Worm (Caenorhabditis elegans) whole organism, young adult: Measurements from ENCODE around the gene C36B7.4.

Source experiments
- B0019.2 ChIP-seq: fragments of 200-800 bp; sonication (Bioruptor generic); conservative IDR thresholded peaks from 2 replicates; pipeline ENCODE4 v1.3.6; 2022; ENCODE audit warnings: missing genetic modification reagents, missing genetic modification characterization, missing compliant biosample characterization
- B0035.1 ChIP-seq: sonication (generic microtip); optimal IDR thresholded peaks from 2 replicates; lab custom pipeline; 2016; ENCODE audit warnings: missing genetic modification characterization, mild to moderate bottlenecking, missing compliant biosample characterization, missing genotype, missing genetic modification reagents
- F23B12.7 ChIP-seq: sonication (generic microtip); optimal IDR thresholded peaks from 2 replicates; lab custom pipeline; 2017; ENCODE audit warnings: missing genetic modification characterization, mild to moderate bottlenecking, missing compliant biosample characterization, antibody characterized with exemption, moderate library complexity; ENCODE audit not compliant: insufficient read depth
- F39B2.1 ChIP-seq: fragments of 200-800 bp; sonication (Bioruptor generic); IDR thresholded peaks from 2 replicates; pipeline ENCODE4 v1.3.6; 2022; ENCODE audit warnings: missing genetic modification reagents, missing genetic modification characterization, missing compliant biosample characterization
- F49E8.2 ChIP-seq: sonication (generic microtip); optimal IDR thresholded peaks from 3 replicates; lab custom pipeline; 2017; ENCODE audit warnings: missing genetic modification characterization, mild to moderate bottlenecking, missing compliant biosample characterization, antibody characterized with exemption, moderate library complexity; ENCODE audit not compliant: insufficient read depth
- F57C9.4 ChIP-seq: sonication (generic microtip); optimal IDR thresholded peaks from 2 replicates; lab custom pipeline; 2017; ENCODE audit warnings: mild to moderate bottlenecking, missing genetic modification characterization, missing compliant biosample characterization
- K12H6.12 ChIP-seq: fragments of 200-800 bp; sonication (Bioruptor generic); optimal IDR thresholded peaks from 2 replicates; lab custom pipeline; 2018; ENCODE audit warnings: mild to moderate bottlenecking, missing genetic modification characterization, missing compliant biosample characterization
- T07F8.4 ChIP-seq: sonication (generic microtip); optimal IDR thresholded peaks from 2 replicates; lab custom pipeline; 2016; ENCODE audit warnings: mild to moderate bottlenecking, missing genetic modification characterization, moderate library complexity, missing compliant biosample characterization
- Y56A3A.18 ChIP-seq: fragments of 200-800 bp; sonication (Bioruptor generic); IDR thresholded peaks from 2 replicates; pipeline ENCODE4 v1.3.6; 2022; ENCODE audit warnings: missing genetic modification reagents, missing genetic modification characterization, missing compliant biosample characterization
- ZK185.1 ChIP-seq: sonication (generic microtip); optimal IDR thresholded peaks from 2 replicates; lab custom pipeline; 2016; ENCODE audit warnings: mild to moderate bottlenecking, missing genetic modification characterization, missing compliant biosample characterization; ENCODE audit not compliant: poor library complexity, severe bottlenecking
- akir-1 ChIP-seq: fragments of 200-800 bp; sonication (Bioruptor generic); optimal IDR thresholded peaks from 2 replicates; lab custom pipeline; 2018; ENCODE audit warnings: mild to moderate bottlenecking, missing genetic modification characterization, moderate library complexity, missing compliant biosample characterization
- ama-1 ChIP-seq, 3 experiments: fragments of 150-350 bp in 1 of 3; sonication (generic microtip) in 2 of 3; optimal IDR thresholded peaks; 2 replicates each; lab custom pipeline; 2014 to 2018; ENCODE audit warnings: missing biosample characterization in 2 of 3, missing genetic modification characterization in 2 of 3, missing genetic modification reagents in 2 of 3
- athp-1 ChIP-seq: sonication (generic microtip); optimal IDR thresholded peaks from 2 replicates; lab custom pipeline; 2017; ENCODE audit warnings: mild to moderate bottlenecking, missing genetic modification characterization, missing compliant biosample characterization
- attf-3 ChIP-seq: fragments of 200-800 bp; sonication (Bioruptor generic); conservative IDR thresholded peaks from 2 replicates; pipeline ENCODE4 v1.3.6; 2022; ENCODE audit warnings: missing genetic modification reagents, missing genetic modification characterization, missing compliant biosample characterization
- ccch-3 ChIP-seq: fragments of 200-800 bp; sonication (Bioruptor generic); optimal IDR thresholded peaks from 2 replicates; lab custom pipeline; 2018; ENCODE audit warnings: mild to moderate bottlenecking, missing genetic modification characterization, missing compliant biosample characterization
- cebp-1 ChIP-seq, 2 experiments: fragments of 200-800 bp in 1 of 2; sonication (Bioruptor generic) in 1 of 2; sonication (generic microtip) in 1 of 2; IDR thresholded peaks in 1 of 2; optimal IDR thresholded peaks in 1 of 2; 2 replicates each; pipeline versions ENCODE4 v1.3.6 to Lab custom; 2017 to 2022; ENCODE audit warnings: missing compliant biosample characterization in 2 of 2, missing genetic modification characterization in 2 of 2, mild to moderate bottlenecking in 1 of 2, missing genetic modification reagents in 1 of 2, moderate library complexity in 1 of 2
- ceh-100 ChIP-seq: fragments of 200-800 bp; sonication (Bioruptor generic); IDR thresholded peaks from 2 replicates; pipeline ENCODE4 v1.3.6; 2022; ENCODE audit warnings: missing genetic modification reagents, missing genetic modification characterization, missing compliant biosample characterization
- chd-7 ChIP-seq: sonication (generic microtip); optimal IDR thresholded peaks from 2 replicates; lab custom pipeline; 2016; ENCODE audit warnings: mild to moderate bottlenecking, missing genetic modification characterization, moderate library complexity, missing compliant biosample characterization
- dpff-1 ChIP-seq: sonication (generic microtip); optimal IDR thresholded peaks from 2 replicates; lab custom pipeline; 2017; ENCODE audit warnings: mild to moderate bottlenecking, missing genetic modification characterization, missing compliant biosample characterization
- fkh-3 ChIP-seq: sonication (generic microtip); optimal IDR thresholded peaks from 2 replicates; lab custom pipeline; 2016; ENCODE audit warnings: mild to moderate bottlenecking, missing genetic modification characterization, missing compliant biosample characterization
- hlh-12 ChIP-seq: sonication (generic microtip); optimal IDR thresholded peaks from 2 replicates; lab custom pipeline; 2016; ENCODE audit warnings: missing genetic modification characterization, missing compliant biosample characterization
- hmg-1.2 ChIP-seq: fragments of 200-800 bp; sonication (Bioruptor generic); IDR thresholded peaks from 2 replicates; pipeline ENCODE4 v1.3.6; 2022; ENCODE audit warnings: missing genetic modification reagents, missing genetic modification characterization, missing compliant biosample characterization
- hsf-1 ChIP-seq: fragments of 200-800 bp; sonication (Bioruptor generic); IDR thresholded peaks from 2 replicates; pipeline ENCODE4 v1.3.6; 2022; ENCODE audit warnings: missing genetic modification reagents, missing genetic modification characterization, missing compliant biosample characterization
- let-526 ChIP-seq: fragments of 200-800 bp; sonication (Bioruptor generic); IDR thresholded peaks from 2 replicates; pipeline ENCODE4 v1.3.6; 2022; ENCODE audit warnings: missing genetic modification reagents, missing genetic modification characterization, missing compliant biosample characterization
- lsl-1 ChIP-seq: fragments of 200-800 bp; sonication (Bioruptor generic); optimal IDR thresholded peaks from 2 replicates; lab custom pipeline; 2018; ENCODE audit warnings: mild to moderate bottlenecking, missing genetic modification characterization, moderate library complexity, missing compliant biosample characterization
- madf-6 ChIP-seq: fragments of 200-800 bp; sonication (Bioruptor generic); IDR thresholded peaks from 2 replicates; pipeline ENCODE4 v1.3.6; 2022; ENCODE audit warnings: missing genetic modification reagents, missing genetic modification characterization, missing compliant biosample characterization
- mcd-1 ChIP-seq: fragments of 200-800 bp; sonication (Bioruptor generic); IDR thresholded peaks from 2 replicates; pipeline ENCODE4 v1.3.6; 2022; ENCODE audit warnings: missing genetic modification reagents, missing genetic modification characterization, missing compliant biosample characterization
- nfya-2 ChIP-seq: fragments of 200-800 bp; sonication (Bioruptor generic); IDR thresholded peaks from 2 replicates; pipeline ENCODE4 v1.3.6; 2022; ENCODE audit warnings: missing genetic modification reagents, missing genetic modification characterization, missing compliant biosample characterization
- nhr-179 ChIP-seq: sonication (generic microtip); optimal IDR thresholded peaks from 2 replicates; lab custom pipeline; 2016; ENCODE audit warnings: mild to moderate bottlenecking, missing genetic modification characterization, missing compliant biosample characterization
- nhr-80 ChIP-seq: sonication (generic microtip); optimal IDR thresholded peaks from 2 replicates; lab custom pipeline; 2016; ENCODE audit warnings: missing genetic modification characterization, missing compliant biosample characterization
- rcor-1 ChIP-seq: fragments of 200-800 bp; sonication (Bioruptor generic); IDR thresholded peaks from 2 replicates; pipeline ENCODE4 v1.3.6; 2022; ENCODE audit warnings: missing genetic modification reagents, missing genetic modification characterization, missing compliant biosample characterization
- rpc-1 ChIP-seq, 2 experiments: fragments of 150-350 bp in 1 of 2; sonication (generic microtip) in 1 of 2; optimal IDR thresholded peaks; 2 replicates each; lab custom pipeline; 2014 to 2018; ENCODE audit warnings: missing biosample characterization in 1 of 2, missing genetic modification characterization in 1 of 2, missing genetic modification reagents in 1 of 2, missing genotype in 1 of 2
- sea-2 ChIP-seq: fragments of 200-800 bp; sonication (Bioruptor generic); IDR thresholded peaks from 2 replicates; pipeline ENCODE4 v1.3.6; 2022; ENCODE audit warnings: missing genetic modification characterization, missing compliant biosample characterization
- snpc-1.1 ChIP-seq: sonication (generic microtip); optimal IDR thresholded peaks from 2 replicates; lab custom pipeline; 2017; ENCODE audit warnings: missing genetic modification characterization, mild to moderate bottlenecking, missing compliant biosample characterization, antibody characterized with exemption, moderate library complexity, missing genotype, missing genetic modification reagents; ENCODE audit not compliant: insufficient read depth
- somi-1 ChIP-seq: fragments of 200-800 bp; sonication (Bioruptor generic); optimal IDR thresholded peaks from 2 replicates; lab custom pipeline; 2018; ENCODE audit warnings: mild to moderate bottlenecking, missing genetic modification characterization, missing compliant biosample characterization
- tlf-1 ChIP-seq: fragments of 200-800 bp; sonication (Bioruptor generic); optimal IDR thresholded peaks from 2 replicates; lab custom pipeline; 2018; ENCODE audit warnings: mild to moderate bottlenecking, missing genetic modification characterization, missing compliant biosample characterization
- xnd-1 ChIP-seq: sonication (generic microtip); optimal IDR thresholded peaks from 2 replicates; lab custom pipeline; 2016; ENCODE audit warnings: missing genotype, missing genetic modification reagents, missing genetic modification characterization, missing compliant biosample characterization
- zim-3 ChIP-seq: sonication (generic microtip); optimal IDR thresholded peaks from 2 replicates; lab custom pipeline; 2017; ENCODE audit warnings: mild to moderate bottlenecking, missing genetic modification characterization, moderate library complexity, missing compliant biosample characterization
- ztf-6 ChIP-seq: fragments of 200-800 bp; sonication (Bioruptor generic); IDR thresholded peaks from 2 replicates; pipeline ENCODE4 v1.3.6; 2022; ENCODE audit warnings: missing genetic modification reagents, missing genetic modification characterization, missing compliant biosample characterization

C36B7.4 gene

ce11 chrX:7085912-7086311, at the start of gene C36B7.4:
C36B7.4 (minus strand) TSS chrX:7086012.
- TF ChIP-seq F57C9.4 (tag; lab: Kevin White, UChicago) (no peak), ztf-6 (GFP tag; lab: Robert Waterston, UW) (no peak), mcd-1 (no peak), xnd-1 (no peak), F23B12.7 (tag; lab: Kevin White, UChicago) (no peak), ZK185.1 (tag; lab: Kevin White, UChicago) (no peak), T07F8.4 (tag; lab: Kevin White, UChicago) (no peak), nhr-179 (tag; lab: Kevin White, UChicago) (no peak), chd-7 (tag; lab: Kevin White, UChicago) (no peak), K12H6.12 (tag; lab: Kevin White, UChicago) (no peak), akir-1 (GFP tag; lab: Kevin White, UChicago) (no peak), lsl-1 (GFP tag; lab: Kevin White, UChicago) (no peak), tlf-1 (GFP tag; lab: Kevin White, UChicago) (no peak), hmg-1.2 (GFP tag; lab: Robert Waterston, UW) (no peak)

- TF ChIP-seq hlh-12 (tag; lab: Kevin White, UChicago) (no peak), B0019.2 (no peak), attf-3 (GFP tag; lab: Robert Waterston, UW) (no peak)
Observed at ce11 chrX:7131206-7131605, 45.4 kb upstream of the C36B7.4 start.

- no peak for TF ChIP-seq dpff-1
- no peak for TF ChIP-seq snpc-1.1
- peak; percentile 48; the same call in 1 of the 2 replicates for TF ChIP-seq hmg-1.2 (GFP tag; lab: Robert Waterston, UW)
- no peak for TF ChIP-seq F39B2.1 (GFP tag; lab: Robert Waterston, UW)
- no peak for TF ChIP-seq cebp-1 (GFP tag; IDR thresholded peaks at IDR 0.05; lab: Robert Waterston, UW)
- TF ChIP-seq cebp-1 (tag; optimal IDR thresholded peaks at IDR 0.05; lab: Kevin White, UChicago): peak; percentile 27
- peak; percentile 25 for TF ChIP-seq nhr-80 (tag; lab: Kevin White, UChicago)
- no peak for TF ChIP-seq let-526
- TF ChIP-seq akir-1 (GFP tag; lab: Kevin White, UChicago): no peak
- TF ChIP-seq, all 124 proteins: peak for 3
Observed at ce11 chrX:7129460-7129859, 43.6 kb upstream of the C36B7.4 start.

- TF ChIP-seq ccch-3 (GFP tag; lab: Kevin White, UChicago): no peak
- no peak for TF ChIP-seq somi-1 (GFP tag; lab: Kevin White, UChicago)
- no peak for TF ChIP-seq B0035.1 (tag; lab: Kevin White, UChicago)
- TF ChIP-seq rpc-1 (optimal IDR thresholded peaks at IDR 0.05; lab: Kevin White, UChicago): no peak
- TF ChIP-seq rpc-1 (tag; optimal IDR thresholded peaks at IDR 0.05; lab: Kevin White, UChicago): no peak
- TF ChIP-seq dpff-1: no peak
- TF ChIP-seq nfya-2 (GFP tag; lab: Robert Waterston, UW): no peak
- no peak for TF ChIP-seq rcor-1 (GFP tag; lab: Robert Waterston, UW)
- no peak for TF ChIP-seq ceh-100 (GFP tag; lab: Robert Waterston, UW)
- TF ChIP-seq fkh-3 (tag; lab: Kevin White, UChicago): no peak
- no peak for TF ChIP-seq F57C9.4 (tag; lab: Kevin White, UChicago)
Observed at ce11 chrX:7128615-7129014, 42.8 kb upstream of the C36B7.4 start.

- TF ChIP-seq hsf-1 (GFP tag; lab: Robert Waterston, UW) (no peak), Y56A3A.18 (GFP tag; lab: Robert Waterston, UW) (no peak), ama-1 (optimal IDR thresholded peaks at IDR 0.05; lab: Kevin White, UChicago) (no peak), ama-1 (GFP tag; optimal IDR thresholded peaks at IDR 0.05; lab: Kevin White, UChicago) (no peak), sea-2 (no peak), madf-6 (GFP tag; lab: Robert Waterston, UW) (no peak), athp-1 (no peak), zim-3 (tag; lab: Kevin White, UChicago) (no peak), F49E8.2 (tag; lab: Kevin White, UChicago) (no peak), let-526 (no peak)
Observed at ce11 chrX:7126348-7126747, 40.5 kb upstream of the C36B7.4 start, which contains the start of gene ist-1. ist-1 (plus strand) TSS chrX:7126648.
